Worm (Caenorhabditis elegans) whole organism, L4 larva: ENCODE results near the gene F17C11.11.

ENCODE experiments used
- F10B5.3 ChIP-seq: sonication (generic microtip); optimal IDR thresholded peaks from 2 replicates; lab custom pipeline; 2016; ENCODE audit warnings: mild to moderate bottlenecking, missing genetic modification characterization, missing compliant biosample characterization
- F26F4.8 ChIP-seq: fragments of 200-800 bp; sonication (Bioruptor generic); conservative IDR thresholded peaks from 2 replicates; pipeline ENCODE4 v1.3.6; 2022; ENCODE audit warnings: missing genetic modification characterization, missing compliant biosample characterization
- F37D6.2 ChIP-seq: sonication (generic microtip); optimal IDR thresholded peaks from 2 replicates; lab custom pipeline; 2016; ENCODE audit warnings: mild to moderate bottlenecking, missing genetic modification characterization, missing compliant biosample characterization
- F44E2.7 ChIP-seq: fragments of 200-800 bp; sonication (Bioruptor generic); IDR thresholded peaks from 2 replicates; pipeline ENCODE4 v2.1.2; 2022; ENCODE audit warnings: missing genetic modification characterization, missing compliant biosample characterization
- Y48G9A.11 ChIP-seq: fragments of 200-800 bp; sonication (Bioruptor generic); IDR thresholded peaks from 2 replicates; pipeline ENCODE4 v1.3.6; 2022; ENCODE audit warnings: missing genetic modification reagents, missing genetic modification characterization, missing compliant biosample characterization
- Y75B8A.6 ChIP-seq: fragments of 200-800 bp; sonication (Bioruptor generic); IDR thresholded peaks from 2 replicates; pipeline ENCODE4 v1.3.6; 2022; ENCODE audit warnings: missing genetic modification reagents, missing genetic modification characterization, missing compliant biosample characterization
- aha-1 ChIP-seq: fragments of 150-350 bp; peaks from one replicate; lab custom pipeline; 2014; ENCODE audit warnings: missing biosample characterization, missing genetic modification characterization
- attf-4 ChIP-seq: sonication (generic microtip); optimal IDR thresholded peaks from 3 replicates; lab custom pipeline; 2017; ENCODE audit warnings: missing biosample characterization, missing genetic modification characterization
- ceh-44 ChIP-seq: fragments of 200-800 bp; sonication (Bioruptor generic); IDR thresholded peaks from 2 replicates; pipeline ENCODE4 v1.3.6; 2022; ENCODE audit warnings: missing genetic modification reagents, missing genetic modification characterization, missing compliant biosample characterization
- ceh-82 ChIP-seq: sonication (generic microtip); optimal IDR thresholded peaks from 2 replicates; lab custom pipeline; 2017; ENCODE audit warnings: missing biosample characterization, missing genetic modification characterization
- ces-1 ChIP-seq: fragments of 150-350 bp; sonication (generic microtip); optimal IDR thresholded peaks from 4 replicates; lab custom pipeline; 2014; ENCODE audit warnings: missing biosample characterization, missing genetic modification reagents, missing genetic modification characterization
- ctbp-1 ChIP-seq: fragments of 200-800 bp; sonication (Bioruptor generic); IDR thresholded peaks from 2 replicates; pipeline ENCODE4 v1.3.6; 2022; ENCODE audit warnings: missing genetic modification reagents, missing genetic modification characterization, missing compliant biosample characterization
- daf-16 ChIP-seq, 3 experiments: sonication (generic microtip); optimal IDR thresholded peaks; 2 replicates each; lab custom pipeline; 2016 to 2017; ENCODE audit warnings: missing genetic modification characterization in 3 of 3, missing genetic modification reagents in 3 of 3, mild to moderate bottlenecking in 2 of 3, missing compliant biosample characterization in 2 of 3, missing biosample characterization in 1 of 3, moderate library complexity in 1 of 3
- daf-8 ChIP-seq: fragments of 200-800 bp; sonication (Bioruptor generic); IDR thresholded peaks from 2 replicates; pipeline ENCODE4 v1.3.6; 2022; ENCODE audit warnings: missing genetic modification characterization, missing compliant biosample characterization
- dmd-6 ChIP-seq: fragments of 200-800 bp; sonication (Bioruptor generic); IDR thresholded peaks from 2 replicates; pipeline ENCODE4 v1.3.6; 2022; ENCODE audit warnings: missing genetic modification reagents, missing genetic modification characterization, missing compliant biosample characterization
- dmd-8 ChIP-seq: fragments of 200-800 bp; sonication (Bioruptor generic); IDR thresholded peaks from 2 replicates; pipeline ENCODE4 v1.3.6; 2022; ENCODE audit warnings: missing genetic modification characterization, missing compliant biosample characterization
- dve-1 ChIP-seq: sonication (generic microtip); optimal IDR thresholded peaks from 2 replicates; lab custom pipeline; 2017; ENCODE audit warnings: antibody characterized with exemption, mild to moderate bottlenecking, missing genetic modification characterization, missing compliant biosample characterization; ENCODE audit not compliant: insufficient read depth
- egl-27 ChIP-seq: sonication (generic microtip); optimal IDR thresholded peaks from 3 replicates; lab custom pipeline; 2017; ENCODE audit warnings: missing biosample characterization, missing genetic modification reagents, missing genetic modification characterization
- fos-1 ChIP-seq: fragments of 150-350 bp; optimal IDR thresholded peaks from 2 replicates; lab custom pipeline; 2014; ENCODE audit warnings: missing biosample characterization, missing genetic modification characterization
- hlh-11 ChIP-seq: fragments of 200-800 bp; sonication (Bioruptor generic); optimal IDR thresholded peaks from 2 replicates; lab custom pipeline; 2018; ENCODE audit warnings: mild to moderate bottlenecking, missing genetic modification characterization, missing compliant biosample characterization
- hlh-30 ChIP-seq: sonication (generic microtip); optimal IDR thresholded peaks from 2 replicates; lab custom pipeline; 2017; ENCODE audit warnings: antibody characterized with exemption, mild to moderate bottlenecking, missing genetic modification characterization, missing compliant biosample characterization; ENCODE audit not compliant: insufficient read depth
- lin-1 ChIP-seq: fragments of 200-800 bp; sonication (Bioruptor generic); IDR thresholded peaks from 2 replicates; pipeline ENCODE4 v1.3.6; 2022; ENCODE audit warnings: missing genetic modification reagents, missing genetic modification characterization, missing compliant biosample characterization
- lin-29 ChIP-seq: fragments of 200-800 bp; sonication (Bioruptor generic); IDR thresholded peaks from 2 replicates; pipeline ENCODE4 v1.3.6; 2022; ENCODE audit warnings: missing genetic modification reagents, missing genetic modification characterization, missing compliant biosample characterization
- lin-38 ChIP-seq: fragments of 200-800 bp; sonication (Bioruptor generic); IDR thresholded peaks from 2 replicates; pipeline ENCODE4 v1.3.6; 2022; ENCODE audit warnings: missing genetic modification reagents, missing genetic modification characterization, missing compliant biosample characterization
- lin-39 ChIP-seq: fragments of 150-350 bp; optimal IDR thresholded peaks from 2 replicates; lab custom pipeline; 2014; ENCODE audit warnings: missing biosample characterization, missing genetic modification reagents, missing genetic modification characterization
- lsy-2 ChIP-seq, 2 experiments: fragments of 150-350 bp in 1 of 2; sonication (generic microtip) in 1 of 2; optimal IDR thresholded peaks; 2 replicates each; lab custom pipeline; 2014 to 2017; ENCODE audit warnings: missing biosample characterization in 2 of 2, missing genetic modification characterization in 2 of 2
- madf-5 ChIP-seq, 2 experiments: fragments of 200-800 bp; sonication (Bioruptor generic); IDR thresholded peaks; 2 replicates each; pipeline ENCODE4 v1.3.6; 2022; ENCODE audit warnings: missing compliant biosample characterization in 2 of 2, missing genetic modification characterization in 2 of 2
- madf-9 ChIP-seq: fragments of 200-800 bp; sonication (Bioruptor generic); conservative IDR thresholded peaks from 2 replicates; pipeline ENCODE4 v1.3.6; 2022; ENCODE audit warnings: missing genetic modification reagents, missing genetic modification characterization, missing compliant biosample characterization
- mdl-1 ChIP-seq, 2 experiments: fragments of 150-350 bp in 1 of 2; sonication (generic microtip) in 1 of 2; optimal IDR thresholded peaks; 2 replicates each; lab custom pipeline; 2014 to 2017; ENCODE audit warnings: missing biosample characterization in 2 of 2, missing genetic modification characterization in 2 of 2
- mep-1 ChIP-seq: fragments of 150-350 bp; sonication (generic microtip); optimal IDR thresholded peaks from 3 replicates; lab custom pipeline; 2014; ENCODE audit warnings: missing biosample characterization, missing genetic modification characterization
- mxl-2 ChIP-seq: fragments of 200-800 bp; sonication (Bioruptor generic); conservative IDR thresholded peaks from 2 replicates; pipeline ENCODE4 v1.3.6; 2022; ENCODE audit warnings: missing genetic modification reagents, missing genetic modification characterization, missing compliant biosample characterization
- mxl-3 ChIP-seq: fragments of 200-800 bp; sonication (Bioruptor generic); optimal IDR thresholded peaks from 2 replicates; lab custom pipeline; 2018; ENCODE audit warnings: mild to moderate bottlenecking, missing genetic modification characterization, missing compliant biosample characterization
- nhr-10 ChIP-seq: fragments of 150-350 bp; optimal IDR thresholded peaks from 2 replicates; lab custom pipeline; 2014; ENCODE audit warnings: missing biosample characterization, missing genetic modification characterization
- nhr-28 ChIP-seq: fragments of 150-350 bp; optimal IDR thresholded peaks from 2 replicates; lab custom pipeline; 2014; ENCODE audit warnings: missing biosample characterization, missing genetic modification characterization
- nhr-77 ChIP-seq: fragments of 150-350 bp; optimal IDR thresholded peaks from 2 replicates; lab custom pipeline; 2014; ENCODE audit warnings: missing biosample characterization, missing genetic modification characterization
- php-3 ChIP-seq: fragments of 200-800 bp; sonication (Bioruptor generic); IDR thresholded peaks from 2 replicates; pipeline ENCODE4 v1.3.6; 2022; ENCODE audit warnings: missing genetic modification reagents, missing genetic modification characterization, missing compliant biosample characterization
- pqm-1 ChIP-seq: sonication (generic microtip); optimal IDR thresholded peaks from 2 replicates; lab custom pipeline; 2017; ENCODE audit warnings: missing biosample characterization, missing genetic modification characterization
- rbr-2 ChIP-seq: sonication (generic microtip); optimal IDR thresholded peaks from 2 replicates; lab custom pipeline; 2016; ENCODE audit warnings: missing genotype, missing genetic modification characterization, missing compliant biosample characterization
- saeg-2 ChIP-seq: fragments of 200-800 bp; sonication (Bioruptor generic); IDR thresholded peaks from 2 replicates; pipeline ENCODE4 v1.3.6; 2022; ENCODE audit warnings: missing genetic modification reagents, missing genetic modification characterization, missing compliant biosample characterization
- sdz-12 ChIP-seq: fragments of 200-800 bp; sonication (Bioruptor generic); optimal IDR thresholded peaks from 2 replicates; lab custom pipeline; 2018; ENCODE audit warnings: mild to moderate bottlenecking, missing genetic modification characterization, missing compliant biosample characterization
- skn-1 ChIP-seq: fragments of 150-350 bp; optimal IDR thresholded peaks from 2 replicates; lab custom pipeline; 2014; ENCODE audit warnings: missing biosample characterization, missing genetic modification characterization
- snpc-1.2 ChIP-seq: fragments of 200-800 bp; sonication (Bioruptor generic); IDR thresholded peaks from 2 replicates; pipeline ENCODE4 v1.3.6; 2022; ENCODE audit warnings: missing genetic modification reagents, missing genetic modification characterization, missing compliant biosample characterization
- snpc-4 ChIP-seq: fragments of 150-350 bp; optimal IDR thresholded peaks from 2 replicates; lab custom pipeline; 2014; ENCODE audit warnings: missing biosample characterization, missing genetic modification characterization
- spr-1 ChIP-seq: sonication (generic microtip); optimal IDR thresholded peaks from 2 replicates; lab custom pipeline; 2016; ENCODE audit warnings: mild to moderate bottlenecking, missing genetic modification characterization, missing compliant biosample characterization
- tag-97 ChIP-seq: fragments of 200-800 bp; sonication (Bioruptor generic); IDR thresholded peaks from 2 replicates; pipeline ENCODE4 v1.3.6; 2022; ENCODE audit warnings: missing genetic modification characterization, missing compliant biosample characterization
- unc-130 ChIP-seq: sonication (generic microtip); optimal IDR thresholded peaks from 2 replicates; lab custom pipeline; 2016; ENCODE audit warnings: missing genetic modification reagents, missing genetic modification characterization, missing compliant biosample characterization
- zfp-2 ChIP-seq: sonication (generic microtip); optimal IDR thresholded peaks from 2 replicates; lab custom pipeline; 2016; ENCODE audit warnings: mild to moderate bottlenecking, missing genetic modification characterization, missing compliant biosample characterization
- zfp-3 ChIP-seq: fragments of 200-800 bp; sonication (Bioruptor generic); conservative IDR thresholded peaks from 2 replicates; pipeline ENCODE4 v1.3.6; 2022; ENCODE audit warnings: missing genetic modification reagents, missing genetic modification characterization, missing compliant biosample characterization
- zip-11 ChIP-seq: fragments of 200-800 bp; sonication (Bioruptor generic); IDR thresholded peaks from 2 replicates; pipeline ENCODE4 v1.3.6; 2022; ENCODE audit warnings: missing genetic modification characterization, missing compliant biosample characterization
- ztf-7 ChIP-seq: fragments of 150-350 bp; optimal IDR thresholded peaks from 2 replicates; lab custom pipeline; 2014; ENCODE audit warnings: missing biosample characterization, missing genetic modification characterization

F17C11.11 gene

ce11 chrV:10936681-10937080 lies 1.9 kb downstream of the F17C11.11 start, which contains the start of gene F17C11.12:
Gene F17C11.12, minus strand, starts transcription at chrV:10936920.
- TF ChIP-seq hlh-11 (peak; percentile 42), pqm-1 (peak; percentile 89), ztf-7 (no peak), dve-1 (tag; lab: Kevin White, UChicago) (peak; percentile 74), spr-1 (tag; lab: Kevin White, UChicago) (no peak), nhr-10 (tag; lab: Kevin White, UChicago) (peak; percentile 3), nhr-77 (tag; lab: Kevin White, UChicago) (peak; percentile 8), mxl-2 (GFP tag; lab: Robert Waterston, UW) (no peak), php-3 (GFP tag; lab: Robert Waterston, UW) (peak; percentile 89), dmd-6 (peak; percentile 59), zip-11 (GFP tag; lab: Robert Waterston, UW) (no peak), nhr-28 (peak; percentile 84), daf-16 (GFP tag; optimal IDR thresholded peaks at IDR 0.05; lab: Kevin White, UChicago) (no peak), daf-16 (tag; optimal IDR thresholded peaks at IDR 0.05; lab: Kevin White, UChicago) (peak; percentile 52)
- TF ChIP-seq, all 104 proteins: peak for 9

- TF ChIP-seq ceh-82 (tag; lab: Kevin White, UChicago) (no peak), F37D6.2 (tag; lab: Kevin White, UChicago) (no peak), skn-1 (tag; lab: Kevin White, UChicago) (no peak), lin-38 (no peak), F26F4.8 (no peak), ctbp-1 (GFP tag; lab: Robert Waterston, UW) (no peak), snpc-4 (tag; lab: Kevin White, UChicago) (no peak), madf-5 (GFP tag; IDR thresholded peaks at IDR 0.05; lab: Robert Waterston, UW) (no peak), attf-4 (no peak), rbr-2 (tag; lab: Kevin White, UChicago) (no peak), snpc-1.2 (GFP tag; lab: Robert Waterston, UW) (no peak), daf-8 (GFP tag; lab: Robert Waterston, UW) (no peak), pqm-1 (peak; percentile 89), mxl-3 (peak; percentile 32), aha-1 (peak; percentile 61), lin-39 (tag; lab: Kevin White, UChicago) (no peak), Y75B8A.6 (no peak), unc-130 (no peak), hlh-30 (tag; lab: Kevin White, UChicago) (peak; percentile 17), tag-97 (GFP tag; lab: Robert Waterston, UW) (no peak), madf-9 (no peak), lin-29 (GFP tag; lab: Robert Waterston, UW) (no peak), mep-1 (tag; lab: Kevin White, UChicago) (no peak), zfp-3 (GFP tag; lab: Robert Waterston, UW) (no peak), ces-1 (GFP tag; lab: Kevin White, UChicago) (no peak), dve-1 (tag; lab: Kevin White, UChicago) (no peak), F10B5.3 (no peak), egl-27 (tag; lab: Kevin White, UChicago) (no peak), fos-1 (tag; lab: Kevin White, UChicago) (no peak), sdz-12 (no peak), daf-16 (GFP tag; optimal IDR thresholded peaks at IDR 0.05; lab: Kevin White, UChicago) (no peak), daf-16 (tag; optimal IDR thresholded peaks at IDR 0.05; lab: Kevin White, UChicago) (peak; percentile 49), Y48G9A.11 (GFP tag; lab: Robert Waterston, UW) (no peak), saeg-2 (GFP tag; lab: Robert Waterston, UW) (no peak), ceh-44 (GFP tag; lab: Robert Waterston, UW) (no peak), lsy-2 (tag; optimal IDR thresholded peaks at IDR 0.05; lab: Kevin White, UChicago) (no peak), lin-1 (GFP tag; lab: Robert Waterston, UW) (no peak), zfp-2 (no peak), dmd-8 (no peak), spr-1 (tag; lab: Kevin White, UChicago) (no peak), mdl-1 (tag; optimal IDR thresholded peaks at IDR 0.05; lab: Kevin White, UChicago) (peak in 1 of 2 experiments; percentile 57), ztf-7 (no peak), F44E2.7 (no peak)
Measured at ce11 chrV:10932411-10932810, 6.2 kb downstream of the F17C11.11 start, which contains the start of gene F58B4.5. Gene F58B4.5, plus strand, starts transcription at chrV:10932693.
